Worm (Caenorhabditis elegans) whole organism, mixed stage, embryonic: ENCODE measurements around the gene Y62H9A.13.
A peak's percentile ranks its signal among the peaks of the same experiment; 100 is the strongest.

Experiments
- M03D4.4 ChIP-seq: sonication (generic microtip); optimal IDR thresholded peaks from 2 replicates; lab custom pipeline; 2017; ENCODE audit warnings: mild to moderate bottlenecking, missing genetic modification characterization, missing compliant biosample characterization
- bed-3 ChIP-seq: fragments of 200-800 bp; sonication (Bioruptor generic); optimal IDR thresholded peaks from 3 replicates; lab custom pipeline; 2018; ENCODE audit warnings: mild to moderate bottlenecking, missing genetic modification characterization, moderate library complexity, missing compliant biosample characterization
- blmp-1 ChIP-seq: fragments of 150-350 bp; optimal IDR thresholded peaks from 2 replicates; lab custom pipeline; 2014; ENCODE audit warnings: missing biosample characterization, missing genetic modification characterization
- ceh-43 ChIP-seq: fragments of 200-800 bp; sonication (Bioruptor generic); optimal IDR thresholded peaks from 2 replicates; lab custom pipeline; 2018; ENCODE audit warnings: mild to moderate bottlenecking, missing genetic modification characterization, moderate library complexity, missing compliant biosample characterization
- ceh-83 ChIP-seq: fragments of 200-800 bp; sonication (Bioruptor generic); optimal IDR thresholded peaks from 2 replicates; lab custom pipeline; 2018; ENCODE audit warnings: mild to moderate bottlenecking, missing genetic modification characterization, missing compliant biosample characterization
- ces-1 ChIP-seq: fragments of 150-350 bp; optimal IDR thresholded peaks from 2 replicates; lab custom pipeline; 2014; ENCODE audit warnings: missing biosample characterization, missing genetic modification reagents, missing genetic modification characterization
- cnd-1 ChIP-seq: fragments of 200-800 bp; sonication (Bioruptor generic); optimal IDR thresholded peaks from 2 replicates; lab custom pipeline; 2018; ENCODE audit warnings: mild to moderate bottlenecking, missing genetic modification characterization, missing compliant biosample characterization
- elt-1 ChIP-seq: sonication (generic microtip); optimal IDR thresholded peaks from 2 replicates; lab custom pipeline; 2017; ENCODE audit warnings: missing genetic modification characterization, mild to moderate bottlenecking, missing compliant biosample characterization, antibody characterized with exemption, moderate library complexity, borderline replicate concordance; ENCODE audit not compliant: insufficient read depth
- elt-3 ChIP-seq: fragments of 150-350 bp; optimal IDR thresholded peaks from 2 replicates; lab custom pipeline; 2014; ENCODE audit warnings: missing biosample characterization, missing genetic modification characterization
- flh-1 ChIP-seq: fragments of 200-800 bp; sonication (Bioruptor generic); optimal IDR thresholded peaks from 2 replicates; lab custom pipeline; 2018; ENCODE audit warnings: mild to moderate bottlenecking, missing genetic modification characterization, moderate library complexity, missing compliant biosample characterization
- ham-2 ChIP-seq: fragments of 200-800 bp; sonication (Bioruptor generic); optimal IDR thresholded peaks from 2 replicates; lab custom pipeline; 2018; ENCODE audit warnings: mild to moderate bottlenecking, missing genetic modification characterization, missing compliant biosample characterization
- lin-13 ChIP-seq: fragments of 150-350 bp; optimal IDR thresholded peaks from 2 replicates; lab custom pipeline; 2014; ENCODE audit warnings: missing biosample characterization, missing genetic modification characterization
- lsy-2 ChIP-seq: fragments of 150-350 bp; optimal IDR thresholded peaks from 2 replicates; lab custom pipeline; 2014; ENCODE audit warnings: missing biosample characterization, missing genetic modification characterization
- mls-2 ChIP-seq: sonication (generic microtip); optimal IDR thresholded peaks from 2 replicates; lab custom pipeline; 2016; ENCODE audit warnings: mild to moderate bottlenecking, missing genetic modification characterization, moderate library complexity, missing compliant biosample characterization
- nhr-76 ChIP-seq: sonication (generic microtip); optimal IDR thresholded peaks from 2 replicates; lab custom pipeline; 2017; ENCODE audit warnings: missing biosample characterization, missing genetic modification characterization
- pha-4 ChIP-seq: fragments of 150-350 bp; optimal IDR thresholded peaks from 2 replicates; lab custom pipeline; 2018; ENCODE audit warnings: missing biosample characterization, missing genetic modification reagents, missing genetic modification characterization
- sptf-1 ChIP-seq: sonication (generic microtip); optimal IDR thresholded peaks from 2 replicates; lab custom pipeline; 2017; ENCODE audit warnings: mild to moderate bottlenecking, missing genetic modification characterization, moderate library complexity, missing compliant biosample characterization
- tbx-8 ChIP-seq: fragments of 200-800 bp; sonication (Bioruptor generic); optimal IDR thresholded peaks from 2 replicates; lab custom pipeline; 2018; ENCODE audit warnings: mild to moderate bottlenecking, missing genetic modification characterization, moderate library complexity, missing compliant biosample characterization
- unc-120 ChIP-seq: sonication (generic microtip); optimal IDR thresholded peaks from 2 replicates; lab custom pipeline; 2017; ENCODE audit warnings: missing genetic modification characterization, missing compliant biosample characterization; ENCODE audit not compliant: poor library complexity, severe bottlenecking
- unc-39 ChIP-seq: fragments of 150-350 bp; optimal IDR thresholded peaks from 2 replicates; lab custom pipeline; 2014; ENCODE audit warnings: missing biosample characterization, missing genetic modification characterization
- unc-62 ChIP-seq: fragments of 150-350 bp; optimal IDR thresholded peaks from 2 replicates; lab custom pipeline; 2014; ENCODE audit warnings: missing biosample characterization, missing genetic modification reagents, missing genetic modification characterization
- zip-8 ChIP-seq: fragments of 150-350 bp; optimal IDR thresholded peaks from 2 replicates; lab custom pipeline; 2014; ENCODE audit warnings: missing biosample characterization, missing genetic modification characterization

Gene Y62H9A.13

ce11 chrX:11964555-11964954, 47.8 kb downstream of the Y62H9A.13 start:
- TF ChIP-seq sptf-1 (tag; lab: Kevin White, UChicago) (no peak), ceh-83 (no peak), lsy-2 (tag; lab: Kevin White, UChicago) (no peak), elt-3 (tag; lab: Kevin White, UChicago) (no peak), ces-1 (GFP tag; lab: Kevin White, UChicago) (no peak), ham-2 (GFP tag; lab: Kevin White, UChicago) (no peak), elt-1 (tag; lab: Kevin White, UChicago) (no peak), unc-120 (tag; lab: Kevin White, UChicago) (no peak), M03D4.4 (tag; lab: Kevin White, UChicago) (no peak), nhr-76 (tag; lab: Kevin White, UChicago) (no peak)

- no peak for TF ChIP-seq mls-2 (tag; lab: Kevin White, UChicago)
- no peak for TF ChIP-seq flh-1 (GFP tag; lab: Kevin White, UChicago)
- no peak for TF ChIP-seq unc-39
- TF ChIP-seq blmp-1 (tag; lab: Kevin White, UChicago), result no peak
- no peak for TF ChIP-seq ces-1 (GFP tag; lab: Kevin White, UChicago)
- TF ChIP-seq lin-13 (tag; lab: Kevin White, UChicago), result no peak
- no peak for TF ChIP-seq pha-4 (tag; lab: Kevin White, UChicago)
- no peak for TF ChIP-seq tbx-8 (GFP tag; lab: Kevin White, UChicago)
Measured at ce11 chrX:11965163-11965562, 48.4 kb downstream of the Y62H9A.13 start.

- no peak for TF ChIP-seq cnd-1 (tag; lab: Kevin White, UChicago)
- TF ChIP-seq elt-1 (tag; lab: Kevin White, UChicago), result peak; percentile 75
- TF ChIP-seq, all 35 proteins: peak for 1
Measured at ce11 chrX:11965663-11966304, 49.0 kb downstream of the Y62H9A.13 start, which contains the start of gene sams-1. Gene sams-1 (plus strand): TSS chrX:11965962.

ce11 chrX:11967034-11967433, 50.2 kb downstream of the Y62H9A.13 start:
- TF ChIP-seq pha-4 (tag; lab: Kevin White, UChicago), result no peak
- no peak for TF ChIP-seq unc-62 (GFP tag; lab: Kevin White, UChicago)
- TF ChIP-seq zip-8, result no peak
- no peak for TF ChIP-seq flh-1 (GFP tag; lab: Kevin White, UChicago)
- no peak for TF ChIP-seq bed-3 (GFP tag; lab: Kevin White, UChicago)
- no peak for TF ChIP-seq ceh-43 (GFP tag; lab: Kevin White, UChicago)
- TF ChIP-seq, all 35 proteins: peak for 0
